Fruit fly (Drosophila melanogaster) whole organism, wandering third instar larva: ENCODE results near the gene shd.

ENCODE experiments used
- Abd-B ChIP-seq: fragments of >200 bp; optimal IDR thresholded peaks from 2 replicates; lab custom pipeline; 2017; ENCODE audit warnings: missing biosample characterization, missing genetic modification characterization
- CG32264 ChIP-seq: fragments of 200-800 bp; sonication (Bioruptor generic); optimal IDR thresholded peaks from 2 replicates; lab custom pipeline; 2016; ENCODE audit warnings: missing biosample characterization, missing genetic modification characterization
- CG9705 ChIP-seq: fragments of 200-800 bp; sonication (Bioruptor generic); optimal IDR thresholded peaks from 2 replicates; lab custom pipeline; 2018; ENCODE audit warnings: missing biosample characterization, mild to moderate bottlenecking, missing genetic modification characterization
- CrebA ChIP-seq: fragments of 200-800 bp; sonication (Bioruptor generic); optimal IDR thresholded peaks from 2 replicates; lab custom pipeline; 2016; ENCODE audit warnings: missing biosample characterization, mild to moderate bottlenecking, missing genetic modification characterization, borderline replicate concordance
- Dfd ChIP-seq: fragments of >200 bp; optimal IDR thresholded peaks from 2 replicates; lab custom pipeline; 2017; ENCODE audit warnings: missing biosample characterization, missing genetic modification characterization
- Dif ChIP-seq: fragments of 200-275, 200-300 bp; sonication (Bioruptor generic); optimal IDR thresholded peaks from 2 replicates; lab custom pipeline; 2018; ENCODE audit warnings: missing biosample characterization, missing genetic modification characterization; ENCODE audit not compliant: partially characterized antibody
- GATAd ChIP-seq: sonication (Bioruptor generic); optimal IDR thresholded peaks from 2 replicates; lab custom pipeline; 2016; ENCODE audit warnings: missing biosample characterization, missing genetic modification characterization
- HLH106 ChIP-seq: fragments of 200-800 bp; optimal IDR thresholded peaks from 3 replicates; lab custom pipeline; 2019; ENCODE audit warnings: missing biosample characterization, mild to moderate bottlenecking, missing genetic modification characterization, moderate library complexity
- Hnf4 ChIP-seq: fragments of 200-800 bp; sonication (Bioruptor generic); optimal IDR thresholded peaks from 2 replicates; lab custom pipeline; 2016; ENCODE audit warnings: missing biosample characterization, mild to moderate bottlenecking, missing genetic modification characterization
- Hr78 ChIP-seq: fragments of >200 bp; optimal IDR thresholded peaks from 2 replicates; lab custom pipeline; 2017; ENCODE audit warnings: missing biosample characterization, missing genetic modification characterization
- Hr83 ChIP-seq: fragments of 200-300 bp; sonication (Bioruptor generic); optimal IDR thresholded peaks from 2 replicates; lab custom pipeline; 2016; ENCODE audit warnings: missing biosample characterization, mild to moderate bottlenecking, missing genetic modification characterization, moderate library complexity; ENCODE audit not compliant: poor library complexity, severe bottlenecking
- Jra ChIP-seq: sonication (Bioruptor generic); optimal IDR thresholded peaks from 2 replicates; lab custom pipeline; 2016; ENCODE audit warnings: missing biosample characterization, missing genetic modification characterization
- Mio ChIP-seq: sonication (Bioruptor generic); optimal IDR thresholded peaks from 2 replicates; lab custom pipeline; 2016; ENCODE audit warnings: missing biosample characterization, missing genetic modification characterization
- Myc ChIP-seq: fragments of >200 bp; optimal IDR thresholded peaks from 2 replicates; lab custom pipeline; 2017
- N ChIP-seq: fragments of >200 bp; optimal IDR thresholded peaks from 2 replicates; lab custom pipeline; 2018; ENCODE audit warnings: missing biosample characterization, missing external identifiers, missing genetic modification characterization
- OdsH ChIP-seq: fragments of 200-800 bp; sonication (Bioruptor generic); optimal IDR thresholded peaks from 2 replicates; lab custom pipeline; 2016; ENCODE audit warnings: missing biosample characterization, mild to moderate bottlenecking, missing genetic modification characterization
- Rel ChIP-seq, 2 experiments: fragments of 200-800 bp; sonication (Bioruptor generic) in 1 of 2; optimal IDR thresholded peaks; 2 replicates in 1 of 2; 3 replicates in 1 of 2; lab custom pipeline; 2016 to 2019; ENCODE audit warnings: mild to moderate bottlenecking in 2 of 2, missing biosample characterization in 2 of 2, missing genetic modification characterization in 2 of 2, moderate library complexity in 1 of 2
- Sp1 ChIP-seq: fragments of 200-800 bp; sonication (Bioruptor generic); optimal IDR thresholded peaks from 3 replicates; lab custom pipeline; 2019; ENCODE audit warnings: missing biosample characterization, mild to moderate bottlenecking, missing genetic modification characterization, moderate library complexity
- Vsx2 ChIP-seq: fragments of 200-300, 225-300 bp; sonication (Bioruptor generic); optimal IDR thresholded peaks from 2 replicates; lab custom pipeline; 2018; ENCODE audit warnings: missing biosample characterization, missing genetic modification characterization; ENCODE audit not compliant: partially characterized antibody
- br ChIP-seq: fragments of 200-800 bp; sonication (Bioruptor generic); optimal IDR thresholded peaks from 2 replicates; lab custom pipeline; 2016; ENCODE audit warnings: missing biosample characterization, missing genetic modification characterization
- brk ChIP-seq: fragments of 200-800 bp; sonication (Bioruptor generic); optimal IDR thresholded peaks from 2 replicates; lab custom pipeline; 2016; ENCODE audit warnings: missing biosample characterization, mild to moderate bottlenecking, missing genetic modification characterization
- dl ChIP-seq, 2 experiments: fragments of 175-275, 200-275 bp in 1 of 2; fragments of 200-275 bp in 1 of 2; sonication (Bioruptor generic); optimal IDR thresholded peaks; lab custom pipeline; 2018; ENCODE audit warnings: mild to moderate bottlenecking in 2 of 2, missing biosample characterization in 2 of 2, missing genetic modification characterization in 2 of 2, moderate library complexity in 2 of 2; ENCODE audit not compliant: partially characterized antibody in 2 of 2, insufficient read depth in 1 of 2
- dmrt93B ChIP-seq: fragments of 200-800 bp; sonication (Bioruptor generic); optimal IDR thresholded peaks from 2 replicates; lab custom pipeline; 2018; ENCODE audit warnings: missing biosample characterization, mild to moderate bottlenecking, missing genetic modification characterization
- dsf ChIP-seq: sonication (Bioruptor generic); optimal IDR thresholded peaks from 2 replicates; lab custom pipeline; 2016; ENCODE audit warnings: missing biosample characterization, missing genetic modification characterization, borderline replicate concordance
- ey ChIP-seq: fragments of 200-800 bp; sonication (Bioruptor generic); optimal IDR thresholded peaks from 2 replicates; lab custom pipeline; 2016; ENCODE audit warnings: missing biosample characterization, missing genetic modification characterization
- foxo ChIP-seq, 2 experiments: fragments of 200-800 bp; sonication (Bioruptor generic); optimal IDR thresholded peaks; 2 replicates in 1 of 2; 3 replicates in 1 of 2; lab custom pipeline; 2016 to 2017; ENCODE audit warnings: missing biosample characterization in 2 of 2, missing genetic modification characterization in 2 of 2
- fru ChIP-seq: fragments of 200-800 bp; sonication (Bioruptor generic); optimal IDR thresholded peaks from 3 replicates; lab custom pipeline; 2016; ENCODE audit warnings: missing biosample characterization, mild to moderate bottlenecking, missing genetic modification characterization
- h ChIP-seq: fragments of 200-800 bp; sonication (Bioruptor generic); optimal IDR thresholded peaks from 3 replicates; lab custom pipeline; 2016; ENCODE audit warnings: missing biosample characterization, mild to moderate bottlenecking, missing genetic modification characterization
- jim ChIP-seq: fragments of 175-275, 200-325 bp; sonication (Bioruptor generic); optimal IDR thresholded peaks from 2 replicates; lab custom pipeline; 2016; ENCODE audit warnings: missing biosample characterization, mild to moderate bottlenecking, missing genetic modification characterization
- lola ChIP-seq: fragments of >200 bp; optimal IDR thresholded peaks from 2 replicates; lab custom pipeline; 2017; ENCODE audit warnings: missing biosample characterization, missing genetic modification characterization
- pan ChIP-seq: fragments of >200 bp; optimal IDR thresholded peaks from 2 replicates; lab custom pipeline; 2017
- psq ChIP-seq: fragments of 200-800 bp; sonication (Bioruptor generic); optimal IDR thresholded peaks from 3 replicates; lab custom pipeline; 2017; ENCODE audit warnings: missing biosample characterization, mild to moderate bottlenecking, missing genetic modification characterization, moderate library complexity
- rgr ChIP-seq: fragments of 200-800 bp; sonication (Bioruptor generic); optimal IDR thresholded peaks from 3 replicates; lab custom pipeline; 2016; ENCODE audit warnings: missing biosample characterization, mild to moderate bottlenecking, missing genetic modification characterization
- sage ChIP-seq: fragments of 200-800 bp; sonication (Bioruptor generic); optimal IDR thresholded peaks from 2 replicates; lab custom pipeline; 2016; ENCODE audit warnings: missing biosample characterization, mild to moderate bottlenecking, missing genetic modification characterization
- sv ChIP-seq: fragments of 200-800 bp; sonication (Bioruptor generic); optimal IDR thresholded peaks from 3 replicates; lab custom pipeline; 2016; ENCODE audit warnings: missing biosample characterization, missing genetic modification characterization
- tai ChIP-seq: sonication (Bioruptor generic); optimal IDR thresholded peaks from 2 replicates; lab custom pipeline; 2016; ENCODE audit warnings: missing biosample characterization, missing genetic modification characterization
- usp ChIP-seq: fragments of >200 bp; optimal IDR thresholded peaks from 2 replicates; lab custom pipeline; 2017; ENCODE audit warnings: missing biosample characterization, missing genetic modification characterization
- woc ChIP-seq: sonication (Bioruptor generic); optimal IDR thresholded peaks from 2 replicates; lab custom pipeline; 2016; ENCODE audit warnings: missing biosample characterization, mild to moderate bottlenecking, missing genetic modification characterization

Gene shd

DNA sequence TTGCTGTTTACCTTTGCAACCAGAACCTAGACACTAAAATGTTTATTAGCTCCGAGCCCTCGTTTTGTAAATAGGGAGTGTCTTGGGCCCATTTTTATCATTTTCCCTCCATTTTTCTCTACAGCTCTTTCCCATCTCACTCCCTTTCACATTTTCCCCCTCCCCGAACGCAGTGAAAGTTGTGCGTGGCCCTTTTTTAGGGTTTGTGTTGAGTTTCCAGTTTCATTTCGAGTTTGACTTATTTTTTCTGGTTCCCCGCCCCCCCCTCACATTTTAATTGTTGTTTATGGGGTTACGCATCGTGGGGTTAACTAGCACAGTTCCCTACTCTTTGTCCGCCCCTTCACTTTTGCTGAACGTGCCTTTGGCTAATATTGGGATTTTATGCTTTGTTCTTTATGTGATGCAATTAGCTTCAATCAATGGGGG is 11.3 kb downstream of the shd start:
- no peak for TF ChIP-seq Myc (lab: Kevin White, UChicago)
- TF ChIP-seq N (GFP tag; lab: Kevin White, UChicago) = no peak
- no peak for TF ChIP-seq lola (GFP tag; lab: Kevin White, UChicago)

DNA sequence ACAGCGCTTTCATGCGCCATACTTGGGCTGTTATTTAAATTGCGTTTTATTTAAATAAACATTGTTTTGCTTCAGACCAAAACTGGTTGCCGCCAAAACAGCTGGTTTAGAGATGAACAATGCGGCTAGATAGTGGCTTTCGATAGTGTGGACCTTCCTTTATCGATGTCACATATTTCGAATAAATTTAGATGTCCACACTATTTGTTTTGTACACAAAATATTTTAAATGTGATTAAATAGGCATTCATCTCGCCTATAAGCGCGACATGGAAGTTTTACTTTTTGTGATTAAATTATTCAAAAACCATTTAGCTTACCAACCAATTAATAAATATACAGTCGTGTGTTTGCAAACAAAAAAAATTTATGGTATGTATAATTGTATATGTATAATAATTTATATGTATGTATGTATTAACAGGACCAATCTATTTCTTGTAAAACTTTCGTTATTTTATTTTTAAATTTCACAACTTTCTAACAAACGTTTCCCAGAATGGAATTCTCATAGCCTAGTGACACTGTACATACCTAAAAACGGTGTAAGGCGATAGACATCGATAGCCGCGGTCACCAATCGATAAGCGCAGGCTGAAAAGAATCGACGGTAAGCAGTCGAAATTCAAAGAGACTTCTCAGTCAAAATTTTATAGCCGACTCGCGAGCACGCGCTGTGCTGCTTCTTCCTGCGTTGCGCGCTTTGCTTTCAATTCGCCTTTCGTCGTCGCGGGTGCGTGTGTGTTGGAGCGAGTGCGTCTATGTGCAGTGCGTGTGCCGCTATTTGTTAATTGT is 17.9 kb downstream of the shd start, which contains the start of the genes RecQ5 and dlp:
Gene RecQ5, minus strand, starts transcription at position 114 of the 795 bp plus-strand sequence.
Gene dlp, plus strand, starts transcription at position 638 of the 795 bp plus-strand sequence.
- TF ChIP-seq dmrt93B (GFP tag; lab: Kevin White, UChicago) (no peak), CG9705 (GFP tag; lab: Kevin White, UChicago) (peak; percentile 48), Jra (GFP tag; lab: Kevin White, UChicago) (peak; percentile 75), Dfd (no peak), foxo (GFP tag; optimal IDR thresholded peaks at IDR 0.05; lab: Kevin White, UChicago) (peak in 1 of 2 experiments; percentile 85), Rel (GFP tag; optimal IDR thresholded peaks at IDR 0.05; lab: Kevin White, UChicago) (peak; percentile 12), Rel (tag; optimal IDR thresholded peaks at IDR 0.05; lab: Kevin White, UChicago) (peak; percentile 27), Hnf4 (GFP tag; lab: Kevin White, UChicago) (peak; percentile 80), Abd-B (no peak), dl (GFP tag; optimal IDR thresholded peaks at IDR 0.05; lab: Kevin White, UChicago; ENCODE audit: insufficient read depth in 1 of 2, partially characterized antibody in 2 of 2) (peak in 1 of 2 experiments; percentile 8), pan (lab: Kevin White, UChicago) (no peak), psq (GFP tag; lab: Kevin White, UChicago) (peak; percentile 76), h (GFP tag; lab: Kevin White, UChicago) (peak; percentile 61), HLH106 (tag; lab: Kevin White, UChicago) (peak; percentile 56), Dif (GFP tag; lab: Kevin White, UChicago) (peak; percentile 67), dsf (GFP tag; lab: Kevin White, UChicago) (peak; percentile 39), usp (GFP tag; lab: Kevin White, UChicago) (no peak), GATAd (peak; percentile 61), Hr78 (GFP tag; lab: Kevin White, UChicago) (no peak), Mio (GFP tag; lab: Kevin White, UChicago) (no peak), CrebA (GFP tag; lab: Kevin White, UChicago) (no peak), woc (peak; percentile 87), Sp1 (GFP tag; lab: Kevin White, UChicago) (peak; percentile 72), jim (peak; percentile 20), br (peak; percentile 60), tai (GFP tag; lab: Kevin White, UChicago) (peak; percentile 79), CG32264 (GFP tag; lab: Kevin White, UChicago) (no peak), lola (GFP tag; lab: Kevin White, UChicago) (no peak), brk (GFP tag; lab: Kevin White, UChicago) (peak; percentile 77), N (GFP tag; lab: Kevin White, UChicago) (no peak), ey (GFP tag; lab: Kevin White, UChicago) (peak; percentile 59), Myc (lab: Kevin White, UChicago) (no peak), rgr (GFP tag; lab: Kevin White, UChicago) (peak; percentile 80), Vsx2 (GFP tag; lab: Kevin White, UChicago) (no peak), fru (GFP tag; lab: Kevin White, UChicago) (peak; percentile 67), Hr83 (GFP tag; lab: Kevin White, UChicago) (peak; percentile 95), OdsH (GFP tag; lab: Kevin White, UChicago) (peak; percentile 62), sage (GFP tag; lab: Kevin White, UChicago) (no peak), sv (peak; percentile 48)
- TF ChIP-seq, all 38 proteins: peak for 24
